Fruit fly (Drosophila melanogaster): ENCODE measurements around the gene porin.

The porin gene

dm6 chr2L:10850320-10850990 lies at the start of gene porin (continued):
- peak; percentile 5 for TF ChIP-seq CG2875 (GFP tag; optimal IDR thresholded peaks at IDR 0.05)
- no peak for TF ChIP-seq gsb (GFP tag; IDR thresholded peaks at IDR 0.05)
- peak; percentile 8 for TF ChIP-seq lilli (GFP tag; optimal IDR thresholded peaks at IDR 0.05)
- TF ChIP-seq CG1603 (tag; optimal IDR thresholded peaks at IDR 0.05): peak; percentile 84
- TF ChIP-seq CG6854 (GFP tag; optimal IDR thresholded peaks at IDR 0.05): peak; percentile 10
- TF ChIP-seq stwl (tag; optimal IDR thresholded peaks at IDR 0.05): peak; percentile 79
- peak; percentile 4 for TF ChIP-seq CG4820 (GFP tag; optimal IDR thresholded peaks at IDR 0.05)
- no peak for TF ChIP-seq az2 (GFP tag; optimal IDR thresholded peaks at IDR 0.05)
- peak; percentile 1 for TF ChIP-seq D19A (tag; optimal IDR thresholded peaks at IDR 0.05)
- no peak for TF ChIP-seq sim (GFP tag; IDR thresholded peaks at IDR 0.05)
- TF ChIP-seq CG16863 (GFP tag; optimal IDR thresholded peaks at IDR 0.05): no peak
- TF ChIP-seq CTCF (GFP tag; optimal IDR thresholded peaks at IDR 0.05): peak; percentile 9
- 0 out of 3 replicates have a peak, but pooled peaks have one; percentile 36 for TF ChIP-seq Opbp (GFP tag; IDR thresholded peaks at IDR 0.05; ENCODE audit: partially characterized antibody)
- no peak for TF ChIP-seq CG18262 (tag; optimal IDR thresholded peaks at IDR 0.05)
- peak; percentile 17 for TF ChIP-seq HmgZ (tag; optimal IDR thresholded peaks at IDR 0.05)
- peak; percentile 87 for TF ChIP-seq trem (tag; optimal IDR thresholded peaks at IDR 0.05)
- TF ChIP-seq fd3F (GFP tag; optimal IDR thresholded peaks at IDR 0.05): no peak
- TF ChIP-seq chm (GFP tag; IDR thresholded peaks at IDR 0.05): peak; percentile 34; the same call in 1 of the 2 replicates
- TF ChIP-seq CG3995 (GFP tag; optimal IDR thresholded peaks at IDR 0.05): peak; percentile 65
- peak; percentile 30 for TF ChIP-seq Elba2 (GFP tag; optimal IDR thresholded peaks at IDR 0.05)
- peak; percentile 97 for TF ChIP-seq YL-1 (GFP tag; optimal IDR thresholded peaks at IDR 0.05)
- TF ChIP-seq CG3847 (GFP tag; IDR thresholded peaks at IDR 0.05): peak; percentile 70
- peak; percentile 67 for TF ChIP-seq bbx (GFP tag; IDR thresholded peaks at IDR 0.05; ENCODE audit: partially characterized antibody)
- TF ChIP-seq Oaz (GFP tag; IDR thresholded peaks at IDR 0.05): no peak
- TF ChIP-seq CG6654 (GFP tag; optimal IDR thresholded peaks at IDR 0.05): no peak
- no peak for TF ChIP-seq croc (GFP tag; conservative IDR thresholded peaks at IDR 0.05)
- no peak for TF ChIP-seq Chrac-16 (GFP tag; optimal IDR thresholded peaks at IDR 0.05)
- TF ChIP-seq CG15073 (GFP tag; optimal IDR thresholded peaks at IDR 0.05): no peak
- no peak for TF ChIP-seq jigr1 (GFP tag; IDR thresholded peaks at IDR 0.05)
- no peak for TF ChIP-seq CG6683 (GFP tag; optimal IDR thresholded peaks at IDR 0.05)
- no peak for TF ChIP-seq pum (GFP tag; optimal IDR thresholded peaks at IDR 0.05)
- no peak for TF ChIP-seq CG15696 (tag; optimal IDR thresholded peaks at IDR 0.05)
- TF ChIP-seq chif (GFP tag; optimal IDR thresholded peaks at IDR 0.05): no peak
- no peak for TF ChIP-seq bab2 (GFP tag; optimal IDR thresholded peaks at IDR 0.05)
- no peak for TF ChIP-seq CG10959 (GFP tag; IDR thresholded peaks at IDR 0.05)
- no peak for TF ChIP-seq hb (GFP tag; IDR thresholded peaks at IDR 0.05; ENCODE audit: partially characterized antibody)
- no peak for TF ChIP-seq mirr (GFP tag; optimal IDR thresholded peaks at IDR 0.05)
- no peak for TF ChIP-seq Tbp (GFP tag; optimal IDR thresholded peaks at IDR 0.05)
- TF ChIP-seq CG4617 (GFP tag; optimal IDR thresholded peaks at IDR 0.05; ENCODE audit: borderline replicate concordance): peak; percentile 83
- TF ChIP-seq CG9437 (GFP tag; optimal IDR thresholded peaks at IDR 0.05): peak; percentile 83
- TF ChIP-seq CG33213 (GFP tag; optimal IDR thresholded peaks at IDR 0.05): peak; percentile 57
- TF ChIP-seq CrebB (tag; optimal IDR thresholded peaks at IDR 0.05): no peak
- no peak; the same call in 2 of the 3 replicates for TF ChIP-seq row (GFP tag; IDR thresholded peaks at IDR 0.05)
- TF ChIP-seq CG9932 (GFP tag; IDR thresholded peaks at IDR 0.05): no peak
- TF ChIP-seq Atf3 (GFP tag; optimal IDR thresholded peaks at IDR 0.05): no peak
- TF ChIP-seq Adf1 (GFP tag; IDR thresholded peaks at IDR 0.05): 0 out of 2 replicates have a peak, but pooled peaks have one; percentile 17
- TF ChIP-seq Ets97D (GFP tag; optimal IDR thresholded peaks at IDR 0.05): peak; percentile 89
- TF ChIP-seq gfzf (GFP tag; optimal IDR thresholded peaks at IDR 0.05): peak; percentile 98
- TF ChIP-seq CG11456 (GFP tag; IDR thresholded peaks at IDR 0.05): no peak
- no peak for TF ChIP-seq ssp (GFP tag; IDR thresholded peaks at IDR 0.05)
- TF ChIP-seq CG3407 (GFP tag; optimal IDR thresholded peaks at IDR 0.05): no peak

Measured in whole organism, embryonic.